Fruit fly (Drosophila melanogaster) whole organism, pupa: Measurements from ENCODE around the gene Hex-t2.

Experiments used
- CG10348 ChIP-seq: fragments of 200-800 bp; sonication (Bioruptor generic); IDR thresholded peaks from 2 replicates; pipeline ENCODE4 v1.3.6; 2022; ENCODE audit warnings: missing biosample characterization, missing genetic modification characterization
- CG12605 ChIP-seq: fragments of 200-800 bp; sonication (Bioruptor generic); IDR thresholded peaks from 2 replicates; pipeline ENCODE4 v1.3.6; 2022; ENCODE audit warnings: missing biosample characterization, missing genetic modification characterization
- CG13204 ChIP-seq: fragments of 200-800 bp; sonication (Bioruptor generic); optimal IDR thresholded peaks from 2 replicates; lab custom pipeline; 2018; ENCODE audit warnings: missing biosample characterization, mild to moderate bottlenecking, missing genetic modification characterization, moderate library complexity
- CG14655 ChIP-seq: fragments of 200-800 bp; sonication (Bioruptor generic); optimal IDR thresholded peaks from 3 replicates; lab custom pipeline; 2017; ENCODE audit warnings: mild to moderate bottlenecking, missing biosample characterization, missing genetic modification reagents, missing genetic modification characterization
- CG15710 ChIP-seq: fragments of 200-800 bp; sonication (Bioruptor generic); optimal IDR thresholded peaks from 2 replicates; lab custom pipeline; 2018; ENCODE audit warnings: missing biosample characterization, mild to moderate bottlenecking, missing genetic modification characterization, moderate library complexity
- CG17806 ChIP-seq: fragments of 200-800 bp; sonication (Bioruptor generic); optimal IDR thresholded peaks from 2 replicates; lab custom pipeline; 2018; ENCODE audit warnings: missing biosample characterization, mild to moderate bottlenecking, missing genetic modification characterization, moderate library complexity
- CG32121 ChIP-seq: fragments of 200-800 bp; sonication (Bioruptor generic); IDR thresholded peaks from 2 replicates; pipeline ENCODE4 v1.3.6; 2022; ENCODE audit warnings: missing biosample characterization, missing genetic modification characterization
- CG34367 ChIP-seq: fragments of 200-800 bp; sonication (Bioruptor generic); optimal IDR thresholded peaks from 2 replicates; lab custom pipeline; 2018; ENCODE audit warnings: missing biosample characterization, mild to moderate bottlenecking, missing genetic modification characterization
- CG4496 ChIP-seq: fragments of 200-800 bp; sonication (Bioruptor generic); IDR thresholded peaks from 3 replicates; pipeline ENCODE4 v1.3.6; 2022; ENCODE audit warnings: missing biosample characterization, missing genetic modification characterization
- CG8159 ChIP-seq: fragments of 200-800 bp; sonication (Bioruptor generic); optimal IDR thresholded peaks from 3 replicates; lab custom pipeline; 2018; ENCODE audit warnings: missing biosample characterization, mild to moderate bottlenecking, missing genetic modification characterization, moderate library complexity
- CG8301 ChIP-seq: fragments of 200-800 bp; sonication (Bioruptor generic); optimal IDR thresholded peaks from 2 replicates; lab custom pipeline; 2018; ENCODE audit warnings: missing biosample characterization, mild to moderate bottlenecking, missing genetic modification characterization
- CG9948 ChIP-seq: fragments of 200-800 bp; sonication (Bioruptor generic); optimal IDR thresholded peaks from 2 replicates; lab custom pipeline; 2018; ENCODE audit warnings: missing biosample characterization, mild to moderate bottlenecking, missing genetic modification characterization, moderate library complexity
- D1 ChIP-seq: fragments of 200-800 bp; sonication (Bioruptor generic); optimal IDR thresholded peaks from 2 replicates; lab custom pipeline; 2018; ENCODE audit warnings: missing biosample characterization, mild to moderate bottlenecking, missing genetic modification characterization, moderate library complexity
- EcR ChIP-seq: fragments of 200-800 bp; sonication (Bioruptor generic); optimal IDR thresholded peaks from 3 replicates; lab custom pipeline; 2019; ENCODE audit warnings: missing biosample characterization, missing genetic modification characterization, mild to moderate bottlenecking, moderate library complexity, missing genetic modification reagents
- Ets98B ChIP-seq: fragments of 200-800 bp; sonication (Bioruptor generic); IDR thresholded peaks from 2 replicates; pipeline ENCODE4 v1.3.6; 2022; ENCODE audit warnings: missing biosample characterization, missing genetic modification characterization
- Pif1A ChIP-seq: fragments of 200-800 bp; sonication (Bioruptor generic); optimal IDR thresholded peaks from 3 replicates; lab custom pipeline; 2016; ENCODE audit warnings: missing biosample characterization, missing genetic modification characterization
- Pif1B ChIP-seq: fragments of 200-800 bp; sonication (Bioruptor generic); optimal IDR thresholded peaks from 3 replicates; lab custom pipeline; 2016; ENCODE audit warnings: missing biosample characterization, missing genetic modification characterization
- Snoo ChIP-seq: fragments of 200-800 bp; sonication (Bioruptor generic); optimal IDR thresholded peaks from 3 replicates; lab custom pipeline; 2017; ENCODE audit warnings: missing biosample characterization, mild to moderate bottlenecking, missing genetic modification characterization, inconsistent platforms
- fd96Ca ChIP-seq: fragments of 200-800 bp; sonication (Bioruptor generic); IDR thresholded peaks from 3 replicates; pipeline ENCODE4 v1.3.6; 2022; ENCODE audit warnings: missing biosample characterization, missing genetic modification characterization
- gl ChIP-seq: fragments of 200-800 bp; sonication (Bioruptor generic); optimal IDR thresholded peaks from 2 replicates; lab custom pipeline; 2018; ENCODE audit warnings: missing biosample characterization, mild to moderate bottlenecking, missing genetic modification characterization
- rn ChIP-seq: fragments of 200-800 bp; sonication (Bioruptor generic); IDR thresholded peaks from 2 replicates; pipeline ENCODE4 v1.3.6; 2022; ENCODE audit warnings: missing biosample characterization, missing genetic modification characterization

Hex-t2 gene

dm6 chr3R:26436001-26436400 is 14.5 kb upstream of the Hex-t2 start:
- TF ChIP-seq Snoo (tag; lab: Kevin White, UChicago) (no peak), CG8301 (tag; lab: Kevin White, UChicago) (no peak), Pif1B (GFP tag; lab: Kevin White, UChicago) (no peak), rn (GFP tag; lab: Robert Waterston, UW) (no peak), EcR (GFP tag; lab: Kevin White, UChicago) (no peak), CG14655 (GFP tag; lab: Kevin White, UChicago) (no peak), fd96Ca (GFP tag; lab: Robert Waterston, UW) (no peak), CG12605 (GFP tag; lab: Robert Waterston, UW) (no peak), CG34367 (no peak), D1 (tag; lab: Kevin White, UChicago) (no peak), CG8159 (tag; lab: Kevin White, UChicago) (no peak), CG10348 (GFP tag; lab: Robert Waterston, UW) (no peak), CG32121 (GFP tag; lab: Robert Waterston, UW) (no peak), Pif1A (GFP tag; lab: Kevin White, UChicago) (no peak), CG15710 (tag; lab: Kevin White, UChicago) (no peak), CG4496 (GFP tag; lab: Robert Waterston, UW) (no peak), CG17806 (tag; lab: Kevin White, UChicago) (no peak), gl (no peak), CG13204 (GFP tag; lab: Kevin White, UChicago) (no peak), CG9948 (tag; lab: Kevin White, UChicago) (no peak)
- TF ChIP-seq, all 21 proteins: peak for 0

DNA sequence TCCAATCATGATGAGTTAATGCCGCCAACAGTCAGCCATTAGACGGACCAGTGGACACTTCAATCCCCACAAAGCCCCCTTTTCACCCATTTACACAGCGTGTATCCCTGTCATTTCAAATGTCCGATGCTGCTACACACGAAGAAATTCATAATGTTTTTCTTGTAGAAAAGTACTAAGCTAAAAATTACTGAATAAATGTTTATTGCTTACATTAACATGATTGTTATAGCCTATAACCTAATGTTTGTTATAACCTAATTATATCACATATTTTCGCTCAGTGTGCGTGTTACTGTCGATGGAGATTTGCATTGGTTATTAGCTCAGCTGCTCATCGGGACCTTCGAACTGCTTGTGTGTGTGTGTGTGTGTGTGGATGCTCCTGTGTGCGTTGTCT is 13.9 kb upstream of the Hex-t2 start:
- TF ChIP-seq Pif1A (GFP tag; lab: Kevin White, UChicago) (peak; percentile 35), CG17806 (tag; lab: Kevin White, UChicago) (peak; percentile 45), CG9948 (tag; lab: Kevin White, UChicago) (peak; percentile 34), CG4496 (GFP tag; lab: Robert Waterston, UW) (peak; percentile 60; the same call in 2 of the 3 replicates), CG15710 (tag; lab: Kevin White, UChicago) (peak; percentile 12), CG10348 (GFP tag; lab: Robert Waterston, UW) (no peak), CG8159 (tag; lab: Kevin White, UChicago) (peak; percentile 45), CG13204 (GFP tag; lab: Kevin White, UChicago) (no peak), CG34367 (peak; percentile 8), CG12605 (GFP tag; lab: Robert Waterston, UW) (no peak), CG14655 (GFP tag; lab: Kevin White, UChicago) (peak; percentile 48), Ets98B (peak; percentile 54; the same call in 1 of the 2 replicates), CG32121 (GFP tag; lab: Robert Waterston, UW) (peak; percentile 27; the same call in 1 of the 2 replicates), gl (no peak), rn (GFP tag; lab: Robert Waterston, UW) (no peak), D1 (tag; lab: Kevin White, UChicago) (no peak), Snoo (tag; lab: Kevin White, UChicago) (peak; percentile 6), Pif1B (GFP tag; lab: Kevin White, UChicago) (no peak), EcR (GFP tag; lab: Kevin White, UChicago) (no peak), CG8301 (tag; lab: Kevin White, UChicago) (peak; percentile 37), fd96Ca (GFP tag; lab: Robert Waterston, UW) (no peak)

DNA sequence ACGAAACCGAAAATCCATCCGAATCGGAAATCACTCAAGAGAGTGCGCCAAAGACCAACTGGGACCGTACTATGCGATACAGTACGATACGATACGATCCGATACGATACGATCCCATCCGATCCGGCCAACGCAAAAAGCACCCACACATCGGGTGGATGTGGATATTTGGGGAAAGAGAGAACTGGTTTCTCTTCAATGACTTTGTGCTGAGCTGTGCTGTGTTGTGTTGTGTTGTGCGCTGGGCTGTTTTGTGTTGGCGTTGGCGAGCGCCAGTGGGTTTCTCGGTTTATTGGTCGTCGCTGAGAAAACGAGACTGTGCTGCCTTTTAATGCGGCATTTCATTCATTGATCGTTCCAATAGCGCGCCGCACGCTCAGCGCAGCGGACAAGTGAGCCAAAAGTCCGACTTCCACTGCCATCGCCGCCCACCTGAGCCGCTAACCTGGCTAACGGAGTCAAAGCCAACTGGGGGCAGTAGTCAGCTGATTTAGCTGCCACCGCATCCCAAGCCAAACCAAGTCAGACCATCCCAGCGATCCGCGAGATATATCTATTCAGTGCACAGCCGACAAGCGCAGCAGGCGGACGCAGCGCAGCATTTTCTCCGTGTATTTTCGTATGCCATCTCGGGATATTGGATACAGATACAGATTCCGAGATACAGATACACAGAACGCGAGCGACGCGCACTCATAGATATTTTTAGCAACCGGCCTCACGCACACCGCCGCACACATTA is 9.8 kb upstream of the Hex-t2 start, which contains the start of gene tx:
Gene tx (plus strand): TSS at position 324 of the 742 bp plus-strand sequence.
- no peak; the same call in 2 of the 3 replicates for TF ChIP-seq fd96Ca (GFP tag; lab: Robert Waterston, UW)
- peak; percentile 10; the same call in 1 of the 2 replicates for TF ChIP-seq CG12605 (GFP tag; lab: Robert Waterston, UW)
- 0 out of 3 replicates have a peak, but pooled peaks have one; percentile 7 for TF ChIP-seq CG4496 (GFP tag; lab: Robert Waterston, UW)
- TF ChIP-seq Snoo (tag; lab: Kevin White, UChicago) = no peak
- TF ChIP-seq CG32121 (GFP tag; lab: Robert Waterston, UW) = 0 out of 2 replicates have a peak, but pooled peaks have one; percentile 38
- no peak for TF ChIP-seq Pif1A (GFP tag; lab: Kevin White, UChicago)
- peak; percentile 56 for TF ChIP-seq CG13204 (GFP tag; lab: Kevin White, UChicago)
- no peak for TF ChIP-seq CG8301 (tag; lab: Kevin White, UChicago)
- peak; percentile 9; the same call in 1 of the 2 replicates for TF ChIP-seq Ets98B

DNA sequence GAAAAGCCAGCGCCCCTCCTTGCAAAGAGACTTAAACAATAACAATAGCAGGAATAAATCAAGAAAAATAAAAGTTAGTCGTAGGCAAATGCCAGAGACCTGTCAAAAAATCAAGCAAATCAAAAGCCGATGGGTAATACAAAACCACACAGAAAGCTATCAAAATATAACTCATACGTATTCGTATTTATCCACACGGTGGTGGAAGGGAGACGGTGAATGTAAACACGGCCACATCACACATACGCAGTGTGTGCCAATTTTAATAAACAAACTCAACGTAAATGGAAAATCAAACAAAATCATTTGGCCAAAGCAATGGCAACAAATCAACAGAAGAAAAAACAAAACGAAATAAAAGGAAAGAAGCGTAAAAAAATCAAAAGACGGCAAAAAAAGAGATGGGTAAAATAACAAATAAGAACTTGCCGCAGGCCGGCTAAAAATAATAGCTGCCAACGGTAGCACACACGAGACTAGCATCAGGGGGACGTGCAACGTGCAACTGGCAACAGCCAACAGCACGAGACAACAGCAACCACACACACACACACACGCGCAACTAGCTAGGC is 7.8 kb upstream of the Hex-t2 start:
- TF ChIP-seq CG14655 (GFP tag; lab: Kevin White, UChicago) (peak; percentile 51), fd96Ca (GFP tag; lab: Robert Waterston, UW) (peak; percentile 57; the same call in 2 of the 3 replicates), CG34367 (no peak), CG17806 (tag; lab: Kevin White, UChicago) (no peak), CG8301 (tag; lab: Kevin White, UChicago) (peak; percentile 46), rn (GFP tag; lab: Robert Waterston, UW) (peak; percentile 40), gl (peak; percentile 2), Ets98B (peak; percentile 70), CG4496 (GFP tag; lab: Robert Waterston, UW) (peak; percentile 66; the same call in 2 of the 3 replicates), EcR (GFP tag; lab: Kevin White, UChicago) (no peak), CG32121 (GFP tag; lab: Robert Waterston, UW) (peak; percentile 62), CG12605 (GFP tag; lab: Robert Waterston, UW) (peak; percentile 57; the same call in 1 of the 2 replicates)
- TF ChIP-seq, all 21 proteins: peak for 9
